In the genomic region with DNA sequence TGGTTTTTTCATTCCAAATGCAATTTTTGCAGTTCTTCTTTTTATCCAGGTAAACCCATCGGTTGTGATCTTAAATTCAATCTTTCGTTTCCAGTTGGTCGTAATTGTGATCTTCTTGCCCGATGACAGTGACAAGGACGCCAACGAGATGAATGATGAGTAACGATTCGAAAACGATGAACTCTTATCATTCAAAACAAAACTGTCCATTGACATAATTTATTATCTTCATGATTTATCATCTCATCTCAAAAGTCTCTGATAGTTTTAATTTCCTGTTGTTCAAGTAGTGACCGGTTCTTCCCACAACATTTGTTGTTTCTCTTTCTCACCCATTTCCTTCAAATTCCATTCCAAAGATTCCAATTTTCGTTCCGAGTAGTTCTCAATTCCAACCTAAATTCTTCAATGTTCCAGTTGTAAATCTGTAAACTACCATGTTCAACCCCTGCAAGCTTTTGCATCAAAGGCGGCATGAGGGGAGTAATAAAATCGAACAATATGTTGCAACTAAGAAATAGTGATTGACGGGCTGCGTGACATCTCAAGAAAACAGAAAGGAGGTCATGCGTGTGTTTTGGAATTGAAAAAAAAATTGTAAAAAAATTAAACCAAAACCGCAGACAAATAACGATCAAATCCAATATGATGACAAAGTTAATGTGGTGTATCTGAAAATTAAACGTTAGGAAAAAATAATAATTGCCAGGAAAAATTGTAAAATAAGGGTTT, we compare ENCODE assay signal across 1 worm cellular context.
TF ChIP-seq lines count a peak whose summit lies in the region.

No protein-coding gene starts in this region.

TF ChIP-seq in whole organism, L1 larva, 84 proteins besides CTCF, POLR2A, EP300 and RAD21 (continued from another document):
- no peak for TF ChIP-seq fkh-8 (tag; optimal IDR thresholded peaks at IDR 0.05; lab: Kevin White, UChicago)
- no peak for TF ChIP-seq nhr-77 (tag; optimal IDR thresholded peaks at IDR 0.05; lab: Kevin White, UChicago)
- TF ChIP-seq sox-4 (tag; optimal IDR thresholded peaks at IDR 0.05; lab: Kevin White, UChicago) = no peak
- no peak for TF ChIP-seq irx-1 (tag; optimal IDR thresholded peaks at IDR 0.05; lab: Kevin White, UChicago)
- TF ChIP-seq lin-14 (GFP tag; optimal IDR thresholded peaks at IDR 0.05; lab: Kevin White, UChicago) = peak; percentile 38
- TF ChIP-seq nhr-71 (tag; optimal IDR thresholded peaks at IDR 0.05; lab: Kevin White, UChicago) = peak; percentile 26
- peak in 3 of 6 experiments; percentile 19 to 80 (median 62) for TF ChIP-seq elt-3 (tag; optimal IDR thresholded peaks at IDR 0.05; lab: Kevin White, UChicago)
- TF ChIP-seq tlp-1 (tag; optimal IDR thresholded peaks at IDR 0.05; lab: Kevin White, UChicago) = no peak
- TF ChIP-seq lin-15B (tag; optimal IDR thresholded peaks at IDR 0.05; lab: Kevin White, UChicago) = no peak
- TF ChIP-seq blmp-1 (tag; optimal IDR thresholded peaks at IDR 0.05; lab: Kevin White, UChicago) = peak; percentile 31
- no peak for TF ChIP-seq ztf-4 (tag; optimal IDR thresholded peaks at IDR 0.05; lab: Kevin White, UChicago)
- peak; percentile 85 for TF ChIP-seq nhr-85 (tag; lab: Kevin White, UChicago)
- no peak for TF ChIP-seq nhr-84 (tag; optimal IDR thresholded peaks at IDR 0.05; lab: Kevin White, UChicago)
- no peak for TF ChIP-seq pag-3 (tag; optimal IDR thresholded peaks at IDR 0.05; lab: Kevin White, UChicago; ENCODE audit: borderline replicate concordance, insufficient read depth)
- TF ChIP-seq aly-2 (tag; optimal IDR thresholded peaks at IDR 0.05; lab: Kevin White, UChicago) = no peak
- peak; percentile 40 for TF ChIP-seq snu-23 (GFP tag; optimal IDR thresholded peaks at IDR 0.05; lab: Kevin White, UChicago)
- TF ChIP-seq nhr-20 (tag; optimal IDR thresholded peaks at IDR 0.05; lab: Kevin White, UChicago) = peak; percentile 28
